Worm (Caenorhabditis elegans) whole organism, L3 larva: Measurements from ENCODE around the gene spe-43.

Experiments
- R02D3.7 ChIP-seq: fragments of 150-350 bp; optimal IDR thresholded peaks from 2 replicates; lab custom pipeline; 2014; ENCODE audit warnings: missing biosample characterization, missing genetic modification characterization
- ZK546.5 ChIP-seq: sonication (generic microtip); optimal IDR thresholded peaks from 2 replicates; lab custom pipeline; 2017; ENCODE audit warnings: missing biosample characterization, missing genetic modification characterization
- aly-2 ChIP-seq: fragments of 150-350 bp; optimal IDR thresholded peaks from 2 replicates; lab custom pipeline; 2014; ENCODE audit warnings: missing biosample characterization, missing genetic modification characterization
- ama-1 ChIP-seq: fragments of 150-350 bp; optimal IDR thresholded peaks from 2 replicates; lab custom pipeline; 2018
- ceh-16 ChIP-seq: sonication (generic microtip); optimal IDR thresholded peaks from 2 replicates; lab custom pipeline; 2017; ENCODE audit warnings: missing biosample characterization, missing genetic modification characterization
- ceh-28 ChIP-seq: fragments of 150-350 bp; optimal IDR thresholded peaks from 2 replicates; lab custom pipeline; 2014; ENCODE audit warnings: missing biosample characterization, missing genetic modification reagents, missing genetic modification characterization
- ceh-82 ChIP-seq: fragments of 150-350 bp; optimal IDR thresholded peaks from 2 replicates; lab custom pipeline; 2014; ENCODE audit warnings: missing biosample characterization, missing genetic modification characterization
- ceh-9 ChIP-seq: sonication (generic microtip); optimal IDR thresholded peaks from 2 replicates; lab custom pipeline; 2018; ENCODE audit warnings: missing biosample characterization, missing genetic modification characterization
- daf-12 ChIP-seq: fragments of 150-350 bp; optimal IDR thresholded peaks from 2 replicates; lab custom pipeline; 2014; ENCODE audit warnings: missing biosample characterization, missing genetic modification reagents, missing genetic modification characterization
- egl-27 ChIP-seq: sonication (generic microtip); optimal IDR thresholded peaks from 4 replicates; lab custom pipeline; 2017; ENCODE audit warnings: missing biosample characterization, missing genetic modification reagents, missing genetic modification characterization
- egl-5 ChIP-seq: fragments of 150-350 bp; optimal IDR thresholded peaks from 2 replicates; lab custom pipeline; 2017; ENCODE audit warnings: missing biosample characterization, missing genetic modification reagents, missing genetic modification characterization, inconsistent platforms
- elt-1 ChIP-seq: fragments of 150-350 bp; optimal IDR thresholded peaks from 2 replicates; lab custom pipeline; 2014; ENCODE audit warnings: missing biosample characterization, missing genetic modification characterization
- elt-2 ChIP-seq: sonication (generic microtip); optimal IDR thresholded peaks from 2 replicates; lab custom pipeline; 2016; ENCODE audit warnings: missing genetic modification reagents, mild to moderate bottlenecking, missing genetic modification characterization, missing compliant biosample characterization
- elt-3 ChIP-seq, 3 experiments: fragments of 150-350 bp in 1 of 3; sonication (generic microtip) in 2 of 3; optimal IDR thresholded peaks; 2 replicates in 2 of 3; 4 replicates in 1 of 3; lab custom pipeline; 2014 to 2017; ENCODE audit warnings: missing biosample characterization in 3 of 3, missing genetic modification characterization in 3 of 3
- eor-1 ChIP-seq, 2 experiments: fragments of 150-350 bp; optimal IDR thresholded peaks; 2 replicates each; lab custom pipeline; 2014 to 2018; ENCODE audit warnings: missing biosample characterization in 2 of 2, missing genetic modification characterization in 2 of 2
- fkh-10 ChIP-seq: sonication (generic microtip); optimal IDR thresholded peaks from 2 replicates; lab custom pipeline; 2017; ENCODE audit warnings: missing biosample characterization, missing genetic modification reagents, missing genetic modification characterization
- fkh-2 ChIP-seq: fragments of 150-350 bp; optimal IDR thresholded peaks from 2 replicates; lab custom pipeline; 2014; ENCODE audit warnings: missing biosample characterization, missing genetic modification reagents, missing genetic modification characterization
- fos-1 ChIP-seq: fragments of 150-350 bp; optimal IDR thresholded peaks from 2 replicates; lab custom pipeline; 2014; ENCODE audit warnings: missing biosample characterization, missing genetic modification characterization
- hmg-11 ChIP-seq: sonication (generic microtip); optimal IDR thresholded peaks from 2 replicates; lab custom pipeline; 2016; ENCODE audit warnings: missing genetic modification characterization, missing compliant biosample characterization
- jun-1 ChIP-seq: fragments of 150-350 bp; optimal IDR thresholded peaks from 2 replicates; lab custom pipeline; 2014; ENCODE audit warnings: missing biosample characterization, missing genetic modification reagents, missing genetic modification characterization
- lin-15B ChIP-seq: fragments of 150-350 bp; optimal IDR thresholded peaks from 2 replicates; lab custom pipeline; 2014; ENCODE audit warnings: missing biosample characterization, missing genetic modification characterization
- lin-39 ChIP-seq: fragments of 150-350 bp; optimal IDR thresholded peaks from 2 replicates; lab custom pipeline; 2018; ENCODE audit warnings: missing biosample characterization, missing genetic modification reagents, missing genetic modification characterization
- lsy-12 ChIP-seq: sonication (generic microtip); optimal IDR thresholded peaks from 2 replicates; lab custom pipeline; 2016; ENCODE audit warnings: mild to moderate bottlenecking, missing genetic modification characterization, missing compliant biosample characterization
- mdl-1 ChIP-seq: fragments of 150-350 bp; optimal IDR thresholded peaks from 2 replicates; lab custom pipeline; 2014; ENCODE audit warnings: missing biosample characterization, missing genetic modification characterization
- mml-1 ChIP-seq: fragments of 150-350 bp; sonication (generic microtip); optimal IDR thresholded peaks from 3 replicates; lab custom pipeline; 2014; ENCODE audit warnings: missing biosample characterization, missing genetic modification characterization
- nfya-1 ChIP-seq: sonication (generic microtip); optimal IDR thresholded peaks from 2 replicates; lab custom pipeline; 2017; ENCODE audit warnings: missing genetic modification characterization, mild to moderate bottlenecking, missing compliant biosample characterization, antibody characterized with exemption, moderate library complexity; ENCODE audit not compliant: insufficient read depth
- nhr-11 ChIP-seq: fragments of 150-350 bp; optimal IDR thresholded peaks from 2 replicates; lab custom pipeline; 2014; ENCODE audit warnings: missing biosample characterization, missing genetic modification characterization
- nhr-12 ChIP-seq: fragments of 150-350 bp; optimal IDR thresholded peaks from 2 replicates; lab custom pipeline; 2014; ENCODE audit warnings: missing biosample characterization, missing genetic modification characterization
- nhr-23 ChIP-seq: fragments of 150-350 bp; optimal IDR thresholded peaks from 2 replicates; lab custom pipeline; 2014; ENCODE audit warnings: missing biosample characterization, missing genetic modification reagents, missing genetic modification characterization
- nhr-237 ChIP-seq: fragments of 150-350 bp; optimal IDR thresholded peaks from 2 replicates; lab custom pipeline; 2014; ENCODE audit warnings: missing biosample characterization, missing genetic modification characterization
- nhr-25 ChIP-seq: sonication (generic microtip); optimal IDR thresholded peaks from 2 replicates; lab custom pipeline; 2017; ENCODE audit warnings: missing biosample characterization, missing genetic modification characterization
- nhr-28 ChIP-seq: fragments of 150-350 bp; optimal IDR thresholded peaks from 2 replicates; lab custom pipeline; 2014; ENCODE audit warnings: missing biosample characterization, missing genetic modification characterization
- nhr-43 ChIP-seq: sonication (generic microtip); optimal IDR thresholded peaks from 2 replicates; lab custom pipeline; 2016; ENCODE audit warnings: mild to moderate bottlenecking, missing genetic modification characterization, missing compliant biosample characterization; ENCODE audit not compliant: poor library complexity, severe bottlenecking
- nhr-67 ChIP-seq: fragments of 150-350 bp; optimal IDR thresholded peaks from 2 replicates; lab custom pipeline; 2014; ENCODE audit warnings: missing biosample characterization, missing genetic modification characterization
- nhr-76 ChIP-seq: fragments of 150-350 bp; sonication (generic microtip); optimal IDR thresholded peaks from 5 replicates; lab custom pipeline; 2014; ENCODE audit warnings: missing biosample characterization, missing genetic modification characterization
- nhr-77 ChIP-seq: fragments of 150-350 bp; optimal IDR thresholded peaks from 2 replicates; lab custom pipeline; 2014; ENCODE audit warnings: missing biosample characterization, missing genetic modification characterization
- pha-4 ChIP-seq: fragments of 150-350 bp; optimal IDR thresholded peaks from 2 replicates; lab custom pipeline; 2014; ENCODE audit warnings: missing biosample characterization, missing genetic modification reagents, missing genetic modification characterization
- pqm-1 ChIP-seq: fragments of 150-350 bp; optimal IDR thresholded peaks from 2 replicates; lab custom pipeline; 2017; ENCODE audit warnings: missing biosample characterization, missing genetic modification characterization, inconsistent platforms
- sea-2 ChIP-seq: fragments of 150-350 bp; sonication (generic microtip); optimal IDR thresholded peaks from 4 replicates; lab custom pipeline; 2014; ENCODE audit warnings: missing biosample characterization, missing genetic modification reagents, missing genetic modification characterization
- skn-1 ChIP-seq: fragments of 150-350 bp; optimal IDR thresholded peaks from 2 replicates; lab custom pipeline; 2014; ENCODE audit warnings: missing biosample characterization, missing genetic modification characterization
- snpc-4 ChIP-seq: fragments of 150-350 bp; optimal IDR thresholded peaks from 2 replicates; lab custom pipeline; 2014; ENCODE audit warnings: missing biosample characterization, missing genetic modification characterization
- tbx-2 ChIP-seq: sonication (generic microtip); optimal IDR thresholded peaks from 2 replicates; lab custom pipeline; 2016; ENCODE audit warnings: mild to moderate bottlenecking, missing genetic modification characterization, missing compliant biosample characterization
- unc-39 ChIP-seq: sonication (generic microtip); optimal IDR thresholded peaks from 4 replicates; lab custom pipeline; 2017; ENCODE audit warnings: missing biosample characterization, missing genetic modification characterization
- unc-62 ChIP-seq: fragments of 150-350 bp; sonication (generic microtip); optimal IDR thresholded peaks from 4 replicates; lab custom pipeline; 2014; ENCODE audit warnings: missing biosample characterization, missing genetic modification reagents, missing genetic modification characterization
- zag-1 ChIP-seq: fragments of 150-350 bp; optimal IDR thresholded peaks from 2 replicates; lab custom pipeline; 2014; ENCODE audit warnings: missing biosample characterization, missing genetic modification characterization
- ztf-11 ChIP-seq: fragments of 150-350 bp; optimal IDR thresholded peaks from 2 replicates; lab custom pipeline; 2014; ENCODE audit warnings: missing biosample characterization, missing genetic modification characterization
- ztf-4 ChIP-seq: fragments of 150-350 bp; optimal IDR thresholded peaks from 2 replicates; lab custom pipeline; 2014; ENCODE audit warnings: missing biosample characterization, missing genetic modification characterization

spe-43 gene

ce11 chrIV:13100415-13100814 is 41.7 kb downstream of the spe-43 start, which contains the start of gene fask-1:
Gene fask-1 (plus strand): TSS chrIV:13100715.
- TF ChIP-seq unc-62 (GFP tag; lab: Kevin White, UChicago) = no peak
- TF ChIP-seq snpc-4 = no peak
- TF ChIP-seq nhr-237 (tag; lab: Kevin White, UChicago) = no peak
- TF ChIP-seq mdl-1 (tag; lab: Kevin White, UChicago) = no peak

- TF ChIP-seq ceh-28 = peak; percentile 54
- TF ChIP-seq mdl-1 (tag; lab: Kevin White, UChicago) = no peak
- no peak for TF ChIP-seq nhr-11 (tag; lab: Kevin White, UChicago)
- TF ChIP-seq tbx-2 (tag; lab: Kevin White, UChicago) = no peak
- peak; percentile 58 for TF ChIP-seq R02D3.7 (tag; lab: Kevin White, UChicago)
- no peak for TF ChIP-seq nhr-77 (tag; lab: Kevin White, UChicago)
- TF ChIP-seq pha-4 = peak; percentile 69
- TF ChIP-seq daf-12 (tag; lab: Kevin White, UChicago) = no peak
- peak; percentile 35 for TF ChIP-seq nhr-25
- no peak for TF ChIP-seq nhr-67 (tag; lab: Kevin White, UChicago)
- TF ChIP-seq unc-39 (tag; lab: Kevin White, UChicago) = no peak
- TF ChIP-seq ceh-16 = no peak
- TF ChIP-seq elt-3 (tag; optimal IDR thresholded peaks at IDR 0.05; lab: Kevin White, UChicago) = no peak
- TF ChIP-seq ztf-11 = no peak
- TF ChIP-seq ceh-9 (tag; lab: Kevin White, UChicago) = no peak
- no peak for TF ChIP-seq fkh-2 (tag; lab: Kevin White, UChicago)
- TF ChIP-seq lin-15B (tag; lab: Kevin White, UChicago) = peak; percentile 83
- TF ChIP-seq nhr-237 (tag; lab: Kevin White, UChicago) = no peak
- no peak for TF ChIP-seq mml-1 (tag; lab: Kevin White, UChicago)
- TF ChIP-seq elt-1 = no peak
- TF ChIP-seq fkh-10 (GFP tag; lab: Kevin White, UChicago) = no peak
- TF ChIP-seq zag-1 = no peak
- no peak for TF ChIP-seq ceh-82 (tag; lab: Kevin White, UChicago)
- no peak for TF ChIP-seq unc-62 (GFP tag; lab: Kevin White, UChicago)
- peak; percentile 77 for TF ChIP-seq nfya-1 (tag; lab: Kevin White, UChicago)
- no peak for TF ChIP-seq egl-27 (tag; lab: Kevin White, UChicago)
- TF ChIP-seq fos-1 = no peak
- peak; percentile 29 for TF ChIP-seq elt-2
- TF ChIP-seq sea-2 = no peak
- no peak for TF ChIP-seq ama-1
- no peak for TF ChIP-seq nhr-28 (tag; lab: Kevin White, UChicago)
- TF ChIP-seq nhr-43 (tag; lab: Kevin White, UChicago) = no peak
- peak; percentile 58 for TF ChIP-seq hmg-11
- TF ChIP-seq jun-1 = peak; percentile 3
- TF ChIP-seq egl-5 (tag; lab: Kevin White, UChicago) = peak; percentile 77
- TF ChIP-seq lin-39 (tag; lab: Kevin White, UChicago) = no peak
- TF ChIP-seq ztf-4 (tag; lab: Kevin White, UChicago) = no peak
- peak; percentile 31 for TF ChIP-seq snpc-4
- no peak for TF ChIP-seq eor-1 (tag; optimal IDR thresholded peaks at IDR 0.05; lab: Kevin White, UChicago)
- peak; percentile 54 for TF ChIP-seq skn-1 (tag; lab: Kevin White, UChicago)
- TF ChIP-seq nhr-12 = no peak
- no peak for TF ChIP-seq aly-2 (tag; lab: Kevin White, UChicago)
- peak; percentile 14 for TF ChIP-seq pqm-1 (tag; lab: Kevin White, UChicago)
- TF ChIP-seq nhr-76 (tag; lab: Kevin White, UChicago) = no peak
- TF ChIP-seq ZK546.5 = no peak
- peak; percentile 65 for TF ChIP-seq nhr-23 (tag; lab: Kevin White, UChicago)
- TF ChIP-seq lsy-12 (tag; lab: Kevin White, UChicago) = no peak
Observed at ce11 chrIV:13098652-13099051, 43.5 kb downstream of the spe-43 start, which contains the start of the genes dli-1, tin-9.2 and exos-4.1. Gene dli-1 (minus strand): TSS chrIV:13098792. Gene tin-9.2 (plus strand): TSS chrIV:13098995. Gene exos-4.1 (plus strand): TSS chrIV:13098999.
